Fruit fly (Drosophila melanogaster) whole organism: Measurements from ENCODE around the gene alpha-Est3.

Experiments
- CG8478 ChIP-seq: fragments of >200 bp; optimal IDR thresholded peaks from 2 replicates; lab custom pipeline; 2018; ENCODE audit warnings: inconsistent platforms
- EcR ChIP-seq, 2 experiments: fragments of >200 bp; optimal IDR thresholded peaks; 2 replicates each; lab custom pipeline; 2017; ENCODE audit warnings: missing biosample characterization in 2 of 2, missing genetic modification characterization in 2 of 2, missing genetic modification reagents in 2 of 2
- pan ChIP-seq: fragments of >200 bp; optimal IDR thresholded peaks from 2 replicates; lab custom pipeline; 2017

dm6 chr3R:7519356-7519755 is 22.1 kb downstream of the alpha-Est3 start, which contains the start of gene Ubc84D:
- TF ChIP-seq pan (lab: Kevin White, UChicago): no peak
- TF ChIP-seq EcR (GFP tag; optimal IDR thresholded peaks at IDR 0.05; lab: Kevin White, UChicago): no peak
- no peak for TF ChIP-seq CG8478 (lab: Kevin White, UChicago)
